Worm (Caenorhabditis elegans) whole organism, early embryonic: ENCODE data around the gene zip-6.

Experiments
- F13C5.2 ChIP-seq: sonication (generic microtip); optimal IDR thresholded peaks from 2 replicates; lab custom pipeline; 2017; ENCODE audit warnings: mild to moderate bottlenecking, missing genetic modification characterization, inconsistent platforms, missing compliant biosample characterization
- ama-1 ChIP-seq: fragments of 150-350 bp; optimal IDR thresholded peaks from 2 replicates; lab custom pipeline; 2014
- ceh-13 ChIP-seq: fragments of 200-800 bp; sonication (Bioruptor generic); optimal IDR thresholded peaks from 2 replicates; lab custom pipeline; 2018; ENCODE audit warnings: mild to moderate bottlenecking, missing genetic modification characterization, missing compliant biosample characterization
- ceh-36 ChIP-seq: sonication (generic microtip); optimal IDR thresholded peaks from 2 replicates; lab custom pipeline; 2016; ENCODE audit warnings: missing genetic modification characterization, inconsistent platforms, missing compliant biosample characterization
- ets-7 ChIP-seq: sonication (generic microtip); optimal IDR thresholded peaks from 2 replicates; lab custom pipeline; 2016; ENCODE audit warnings: missing genotype, missing genetic modification characterization, missing compliant biosample characterization
- flt-1 ChIP-seq: fragments of 200-800 bp; sonication (Bioruptor generic); IDR thresholded peaks from 2 replicates; pipeline ENCODE4 v1.3.6; 2022; ENCODE audit warnings: missing genetic modification characterization, missing compliant biosample characterization
- hmg-4 ChIP-seq: fragments of 200-800 bp; sonication (Bioruptor generic); optimal IDR thresholded peaks from 2 replicates; lab custom pipeline; 2018; ENCODE audit warnings: mild to moderate bottlenecking, missing genetic modification characterization, missing compliant biosample characterization
- scrt-1 ChIP-seq: fragments of 200-800 bp; sonication (Bioruptor generic); IDR thresholded peaks from 2 replicates; pipeline ENCODE4 v1.3.6; 2022; ENCODE audit warnings: missing genetic modification characterization, missing compliant biosample characterization
- tbx-37 ChIP-seq: fragments of 200-800 bp; sonication (Bioruptor generic); conservative IDR thresholded peaks from 2 replicates; pipeline ENCODE4 v1.3.6; 2022; ENCODE audit warnings: missing genetic modification reagents, missing genetic modification characterization, missing compliant biosample characterization
- tra-4 ChIP-seq: sonication (generic microtip); optimal IDR thresholded peaks from 2 replicates; lab custom pipeline; 2017; ENCODE audit warnings: missing genetic modification characterization, missing compliant biosample characterization

DNA sequence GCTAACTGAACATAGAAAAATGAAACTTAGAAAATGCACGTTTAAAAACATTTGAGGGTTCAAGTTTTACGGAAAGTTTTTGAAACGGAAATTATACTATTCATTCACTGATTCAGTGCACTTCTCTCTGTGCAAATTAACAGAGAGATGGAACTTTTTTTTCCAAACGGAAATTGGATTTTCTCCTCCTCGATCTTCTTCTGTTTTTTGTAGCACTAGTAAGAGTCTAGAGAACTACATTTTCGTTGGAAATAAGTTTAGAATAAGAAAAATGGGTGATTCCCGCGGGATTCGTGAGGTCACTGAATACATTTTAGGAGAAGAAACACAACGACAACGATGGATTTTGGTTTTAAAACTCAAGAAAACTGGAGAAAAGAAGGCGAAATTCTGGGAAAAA, 17.8 kb upstream of the zip-6 start:
- no peak for TF ChIP-seq F13C5.2 (tag; lab: Kevin White, UChicago)
- no peak for TF ChIP-seq tra-4 (tag; lab: Kevin White, UChicago)
- no peak for TF ChIP-seq ama-1 (lab: Kevin White, UChicago)
- TF ChIP-seq scrt-1, result no peak
- TF ChIP-seq ets-7 (tag; lab: Kevin White, UChicago), result no peak
- TF ChIP-seq ceh-13 (GFP tag; lab: Kevin White, UChicago), result no peak
- TF ChIP-seq tbx-37, result no peak
- TF ChIP-seq flt-1 (GFP tag; lab: Robert Waterston, UW), result no peak
- no peak for TF ChIP-seq ceh-36 (tag; lab: Kevin White, UChicago)
- no peak for TF ChIP-seq hmg-4
